Fruit fly (Drosophila melanogaster): ENCODE data around the gene CG7600.

The CG7600 gene

dm6 chr3L:11197291-11198021, 13.1 kb upstream of the CG7600 start, which contains the start of gene GlcAT-P (continued):
- peak; percentile 88 for TF ChIP-seq CG2678 (tag; optimal IDR thresholded peaks at IDR 0.05)
- TF ChIP-seq crol (GFP tag; IDR thresholded peaks at IDR 0.05) = no peak
- TF ChIP-seq usp (GFP tag; optimal IDR thresholded peaks at IDR 0.05) = no peak
- no peak for TF ChIP-seq Spps (tag; optimal IDR thresholded peaks at IDR 0.05)
- TF ChIP-seq cas (GFP tag; IDR thresholded peaks at IDR 0.05) = no peak
- TF ChIP-seq sug (tag; optimal IDR thresholded peaks at IDR 0.05) = peak; percentile 83
- TF ChIP-seq croc (GFP tag; conservative IDR thresholded peaks at IDR 0.05) = peak; percentile 34; the same call in 1 of the 3 replicates
- no peak for TF ChIP-seq mam (GFP tag; optimal IDR thresholded peaks at IDR 0.05)
- no peak for TF ChIP-seq hth (optimal IDR thresholded peaks at IDR 0.05)
- no peak for TF ChIP-seq CG1792 (GFP tag; optimal IDR thresholded peaks at IDR 0.05)
- no peak for TF ChIP-seq CG31224 (GFP tag; IDR thresholded peaks at IDR 0.05)
- TF ChIP-seq pfk (GFP tag; optimal IDR thresholded peaks at IDR 0.05) = no peak
- TF ChIP-seq CG8924 (tag; optimal IDR thresholded peaks at IDR 0.05) = peak; percentile 85
- TF ChIP-seq ERR (GFP tag; optimal IDR thresholded peaks at IDR 0.05) = no peak
- no peak for TF ChIP-seq Gsc (GFP tag; IDR thresholded peaks at IDR 0.05)
- no peak for TF ChIP-seq hb (GFP tag; IDR thresholded peaks at IDR 0.05; ENCODE audit: partially characterized antibody)
- TF ChIP-seq ro (GFP tag; IDR thresholded peaks at IDR 0.05) = no peak
- no peak for TF ChIP-seq CG1024 (GFP tag; IDR thresholded peaks at IDR 0.05)
- TF ChIP-seq CG10979 (tag; optimal IDR thresholded peaks at IDR 0.05) = peak; percentile 82
- peak; percentile 55 for TF ChIP-seq CG9817 (tag; optimal IDR thresholded peaks at IDR 0.05)
- peak in 1 of 2 experiments; percentile 86 for TF ChIP-seq Hr51 (GFP tag; optimal IDR thresholded peaks at IDR 0.05)
- TF ChIP-seq Awh (GFP tag; IDR thresholded peaks at IDR 0.05) = 0 out of 2 replicates have a peak, but pooled peaks have one; percentile 51
- TF ChIP-seq ind (GFP tag; optimal IDR thresholded peaks at IDR 0.05) = peak; percentile 39
- peak; percentile 25 for TF ChIP-seq CG10462 (GFP tag; optimal IDR thresholded peaks at IDR 0.05)
- no peak for TF ChIP-seq CG12219 (GFP tag; optimal IDR thresholded peaks at IDR 0.05)
- TF ChIP-seq HmgD (GFP tag; optimal IDR thresholded peaks at IDR 0.05) = no peak
- TF ChIP-seq NK7.1 (GFP tag; optimal IDR thresholded peaks at IDR 0.05) = no peak
- TF ChIP-seq CG12299 (tag; optimal IDR thresholded peaks at IDR 0.05) = peak; percentile 52
- TF ChIP-seq CG9876 (GFP tag; optimal IDR thresholded peaks at IDR 0.05) = no peak
- TF ChIP-seq pzg (GFP tag; optimal IDR thresholded peaks at IDR 0.05) = no peak
- TF ChIP-seq CoRest (tag; optimal IDR thresholded peaks at IDR 0.05) = peak; percentile 84
- TF ChIP-seq repo (GFP tag; optimal IDR thresholded peaks at IDR 0.05) = no peak
- no peak for TF ChIP-seq CG7963 (GFP tag; IDR thresholded peaks at IDR 0.05; ENCODE audit: partially characterized antibody)
- TF ChIP-seq D19A (tag; optimal IDR thresholded peaks at IDR 0.05) = peak; percentile 75
- TF ChIP-seq Nf-YB (GFP tag; optimal IDR thresholded peaks at IDR 0.05) = peak; percentile 59
- TF ChIP-seq CG13624 (GFP tag; optimal IDR thresholded peaks at IDR 0.05) = no peak
- no peak for TF ChIP-seq gfzf (GFP tag; optimal IDR thresholded peaks at IDR 0.05)
- peak; percentile 74 for TF ChIP-seq E2f1 (GFP tag; IDR thresholded peaks at IDR 0.05)
- no peak for TF ChIP-seq Mad (GFP tag; optimal IDR thresholded peaks at IDR 0.05)
- TF ChIP-seq CG12391 (tag; optimal IDR thresholded peaks at IDR 0.05) = peak; percentile 89
- TF ChIP-seq C15 (GFP tag; IDR thresholded peaks at IDR 0.05) = no peak
- TF ChIP-seq CG17912 (GFP tag; optimal IDR thresholded peaks at IDR 0.05) = no peak
- no peak for TF ChIP-seq vfl (GFP tag; optimal IDR thresholded peaks at IDR 0.05)
- TF ChIP-seq Aef1 (GFP tag; IDR thresholded peaks at IDR 0.05) = peak; percentile 31; the same call in 1 of the 3 replicates
- TF ChIP-seq slou (GFP tag; optimal IDR thresholded peaks at IDR 0.05) = peak; percentile 11
- peak in 1 of 2 experiments; percentile 51 for TF ChIP-seq Trl (optimal IDR thresholded peaks at IDR 0.05)
- TF ChIP-seq Trl (GFP tag; optimal IDR thresholded peaks at IDR 0.05) = no peak
- TF ChIP-seq CG9437 (GFP tag; optimal IDR thresholded peaks at IDR 0.05) = peak; percentile 42
- no peak for TF ChIP-seq Sry-δ (GFP tag; optimal IDR thresholded peaks at IDR 0.05)
- peak; percentile 55 for TF ChIP-seq CG10543 (GFP tag; optimal IDR thresholded peaks at IDR 0.05)
- peak; percentile 64 for TF ChIP-seq CG10147 (GFP tag; optimal IDR thresholded peaks at IDR 0.05)
